Worm (Caenorhabditis elegans) whole organism, early embryonic: ENCODE measurements around the gene col-145.

Experiments
- B0310.2 ChIP-seq: sonication (generic microtip); optimal IDR thresholded peaks from 2 replicates; lab custom pipeline; 2016; ENCODE audit warnings: mild to moderate bottlenecking, missing genetic modification characterization, missing compliant biosample characterization
- aly-1 ChIP-seq: sonication (generic microtip); optimal IDR thresholded peaks from 2 replicates; lab custom pipeline; 2016; ENCODE audit warnings: missing genetic modification characterization, missing compliant biosample characterization
- ama-1 ChIP-seq: fragments of 150-350 bp; optimal IDR thresholded peaks from 2 replicates; lab custom pipeline; 2014
- ceh-13 ChIP-seq: fragments of 200-800 bp; sonication (Bioruptor generic); optimal IDR thresholded peaks from 2 replicates; lab custom pipeline; 2018; ENCODE audit warnings: mild to moderate bottlenecking, missing genetic modification characterization, missing compliant biosample characterization
- ceh-36 ChIP-seq: sonication (generic microtip); optimal IDR thresholded peaks from 2 replicates; lab custom pipeline; 2016; ENCODE audit warnings: missing genetic modification characterization, inconsistent platforms, missing compliant biosample characterization
- flt-1 ChIP-seq: fragments of 200-800 bp; sonication (Bioruptor generic); IDR thresholded peaks from 2 replicates; pipeline ENCODE4 v1.3.6; 2022; ENCODE audit warnings: missing genetic modification characterization, missing compliant biosample characterization
- hmbx-1 ChIP-seq: sonication (generic microtip); optimal IDR thresholded peaks from 2 replicates; lab custom pipeline; 2016; ENCODE audit warnings: mild to moderate bottlenecking, missing genetic modification characterization, missing compliant biosample characterization
- hmg-4 ChIP-seq: fragments of 200-800 bp; sonication (Bioruptor generic); optimal IDR thresholded peaks from 2 replicates; lab custom pipeline; 2018; ENCODE audit warnings: mild to moderate bottlenecking, missing genetic modification characterization, missing compliant biosample characterization
- pes-1 ChIP-seq: fragments of 200-800 bp; sonication (Bioruptor generic); IDR thresholded peaks from 2 replicates; pipeline ENCODE4 v1.3.6; 2022; ENCODE audit warnings: missing genetic modification reagents, missing genetic modification characterization, missing compliant biosample characterization
- scrt-1 ChIP-seq: fragments of 200-800 bp; sonication (Bioruptor generic); IDR thresholded peaks from 2 replicates; pipeline ENCODE4 v1.3.6; 2022; ENCODE audit warnings: missing genetic modification characterization, missing compliant biosample characterization

ce11 chrV:9191406-9191805 lies 28.6 kb upstream of the col-145 start, which contains the start of gene sphr-1:
- TF ChIP-seq hmbx-1 (tag; lab: Kevin White, UChicago) (no peak), ama-1 (lab: Kevin White, UChicago) (no peak), ceh-13 (GFP tag; lab: Kevin White, UChicago) (no peak), B0310.2 (tag; lab: Kevin White, UChicago) (no peak), hmg-4 (no peak), aly-1 (no peak), flt-1 (GFP tag; lab: Robert Waterston, UW) (no peak), scrt-1 (no peak), ceh-36 (no peak), pes-1 (GFP tag; lab: Robert Waterston, UW) (no peak)
